Worm (Caenorhabditis elegans): ENCODE data around the gene lact-9.

- TF ChIP-seq T07F8.4 (tag; optimal IDR thresholded peaks at IDR 0.05) (no peak), F52B5.7 (tag; optimal IDR thresholded peaks at IDR 0.05) (no peak), akir-1 (GFP tag; optimal IDR thresholded peaks at IDR 0.05) (no peak), xnd-1 (tag; optimal IDR thresholded peaks at IDR 0.05) (no peak), hlh-12 (tag; optimal IDR thresholded peaks at IDR 0.05) (no peak)
These were observed 6.7 kb downstream of the lact-9 start, which contains the start of gene gly-10 for ce11 chrIV:13778710-13779109.
